Worm (Caenorhabditis elegans): Measurements from ENCODE around the gene C34F6.1.
A peak's percentile ranks its signal among the peaks of the same experiment; 100 is the strongest.

Gene C34F6.1

DNA sequence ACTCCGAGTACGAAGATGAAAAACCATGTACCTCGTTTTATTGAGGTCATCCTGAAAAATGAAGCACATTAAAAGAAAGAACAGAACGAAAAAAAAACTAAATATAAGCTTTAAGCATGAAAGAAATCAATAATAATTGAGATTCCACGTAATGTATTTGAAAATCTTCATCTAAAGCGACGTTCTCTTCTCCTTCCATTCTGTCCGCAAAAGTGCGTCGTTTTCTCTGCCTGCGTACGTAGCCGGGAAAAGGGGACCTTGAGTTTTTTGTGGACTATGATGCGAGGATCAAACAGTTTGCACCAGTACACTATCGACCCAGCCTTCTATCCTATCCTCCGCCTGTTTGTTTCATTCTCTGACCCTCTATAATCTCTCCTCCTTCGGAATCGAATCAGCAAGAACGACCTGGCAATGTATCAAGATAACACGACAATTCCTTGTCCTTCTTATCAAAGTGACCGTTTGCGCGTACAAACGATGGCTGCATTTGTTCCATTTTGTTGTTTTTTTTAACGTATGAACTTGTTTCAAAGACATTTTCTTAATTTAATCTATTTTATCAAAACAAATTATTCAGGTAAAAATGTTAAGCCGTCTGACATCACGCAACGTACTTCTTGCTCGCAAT, 18.9 kb upstream of the C34F6.1 start, which contains the start of the genes C34F6.7 and idh-2:
Gene C34F6.7 (minus strand): TSS at position 51 of the 631 bp plus-strand sequence.
Gene idh-2 (plus strand): TSS at position 581 of the 631 bp plus-strand sequence.
- no peak for TF ChIP-seq Y95B8A.8 (GFP tag; IDR thresholded peaks at IDR 0.05)
- peak; percentile 6 for TF ChIP-seq lin-40 (tag; optimal IDR thresholded peaks at IDR 0.05)
- TF ChIP-seq hmg-1.2 (GFP tag; IDR thresholded peaks at IDR 0.05), result peak; percentile 11; the same call in 1 of the 2 replicates
- TF ChIP-seq ccch-3 (GFP tag; optimal IDR thresholded peaks at IDR 0.05), result no peak
- no peak for TF ChIP-seq lin-54 (GFP tag; optimal IDR thresholded peaks at IDR 0.05)
- TF ChIP-seq nfya-1 (tag; optimal IDR thresholded peaks at IDR 0.05; ENCODE audit: borderline replicate concordance, insufficient read depth), result no peak
- TF ChIP-seq K12H6.12 (tag; optimal IDR thresholded peaks at IDR 0.05), result no peak
- TF ChIP-seq ceh-79 (tag; optimal IDR thresholded peaks at IDR 0.05), result no peak
- no peak for TF ChIP-seq ceh-58 (GFP tag; IDR thresholded peaks at IDR 0.05)
- TF ChIP-seq nfyb-1 (GFP tag; IDR thresholded peaks at IDR 0.05), result 0 out of 2 replicates have a peak, but pooled peaks have one; percentile 22
- TF ChIP-seq dox-1 (GFP tag; IDR thresholded peaks at IDR 0.05), result peak; percentile 38; the same call in 1 of the 2 replicates
- TF ChIP-seq madf-6 (GFP tag; IDR thresholded peaks at IDR 0.05), result no peak
- no peak for TF ChIP-seq nhr-27 (tag; optimal IDR thresholded peaks at IDR 0.05)
- TF ChIP-seq egl-44 (GFP tag; IDR thresholded peaks at IDR 0.05), result no peak
- no peak for TF ChIP-seq T07F8.4 (tag; optimal IDR thresholded peaks at IDR 0.05)
- no peak for TF ChIP-seq rcor-1 (GFP tag; IDR thresholded peaks at IDR 0.05)
- no peak for TF ChIP-seq somi-1 (GFP tag; optimal IDR thresholded peaks at IDR 0.05)
- no peak for TF ChIP-seq atf-7 (tag; optimal IDR thresholded peaks at IDR 0.05)
- TF ChIP-seq F57C9.4 (tag; optimal IDR thresholded peaks at IDR 0.05), result no peak
- no peak for TF ChIP-seq Y53F4B.3 (GFP tag; IDR thresholded peaks at IDR 0.05)
- TF ChIP-seq D2030.7 (GFP tag; IDR thresholded peaks at IDR 0.05), result no peak
- peak; percentile 52 for TF ChIP-seq nhr-80 (tag; optimal IDR thresholded peaks at IDR 0.05)
- no peak for TF ChIP-seq snpc-3.4 (tag; optimal IDR thresholded peaks at IDR 0.05)
- no peak for TF ChIP-seq snpc-4 (GFP tag; optimal IDR thresholded peaks at IDR 0.05)
- no peak for TF ChIP-seq snpc-4 (tag; optimal IDR thresholded peaks at IDR 0.05)

DNA sequence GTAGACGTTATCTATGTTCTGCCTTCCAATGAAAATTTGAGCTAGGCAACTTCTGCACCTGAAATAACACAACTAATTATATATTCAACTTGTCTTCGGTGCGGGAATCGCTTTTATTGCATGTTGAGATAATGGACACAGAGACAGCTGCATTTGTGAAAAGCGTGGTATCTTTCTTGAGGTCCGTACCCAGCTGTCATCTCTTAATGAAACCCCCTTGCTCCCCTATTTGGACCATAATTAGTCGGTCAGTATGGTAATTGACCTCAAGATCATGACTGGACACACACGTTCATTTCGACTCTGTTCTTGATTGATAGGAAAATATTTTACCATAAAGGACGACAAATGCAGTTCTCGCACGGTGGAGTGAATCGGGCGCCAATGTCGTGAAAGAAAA, 14.7 kb upstream of the C34F6.1 start:
- TF ChIP-seq ceh-91 (GFP tag; IDR thresholded peaks at IDR 0.05) (no peak), F23B12.7 (tag; optimal IDR thresholded peaks at IDR 0.05; ENCODE audit: insufficient read depth) (no peak), bed-1 (GFP tag; IDR thresholded peaks at IDR 0.05) (no peak), akir-1 (GFP tag; optimal IDR thresholded peaks at IDR 0.05) (no peak), snpc-3.4 (tag; optimal IDR thresholded peaks at IDR 0.05) (no peak)

DNA sequence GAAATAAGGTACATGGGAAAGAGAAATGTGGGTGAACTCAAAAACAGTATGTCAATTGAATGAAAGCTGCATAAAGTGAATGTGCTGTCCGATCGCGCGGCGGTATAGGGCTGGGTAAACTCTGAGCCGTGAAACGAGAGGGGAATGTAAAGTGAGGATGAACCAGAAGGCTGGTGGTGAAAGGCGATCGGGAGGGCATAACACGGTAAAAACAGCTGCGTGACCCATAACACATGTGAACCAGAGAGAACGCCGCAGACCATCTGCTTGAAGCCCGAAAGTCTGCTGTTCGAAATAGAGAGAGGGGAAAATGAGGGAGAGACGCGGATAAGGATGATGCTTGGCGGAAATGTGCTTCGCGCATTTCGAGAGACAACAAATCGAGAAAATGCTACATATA, 13.8 kb upstream of the C34F6.1 start:
- TF ChIP-seq aptf-2 (GFP tag; conservative IDR thresholded peaks at IDR 0.05) (no peak), Y67H2A.10 (GFP tag; conservative IDR thresholded peaks at IDR 0.05) (no peak), ztf-18 (tag; optimal IDR thresholded peaks at IDR 0.05) (no peak), dox-1 (GFP tag; IDR thresholded peaks at IDR 0.05) (0 out of 2 replicates have a peak, but pooled peaks have one; percentile 26), lag-1 (GFP tag; IDR thresholded peaks at IDR 0.05) (no peak), F55B11.4 (tag; optimal IDR thresholded peaks at IDR 0.05; ENCODE audit: borderline replicate concordance, insufficient read depth) (no peak), zfh-2 (GFP tag; conservative IDR thresholded peaks at IDR 0.05) (peak; percentile 55; the same call in 1 of the 2 replicates)
